Worm (Caenorhabditis elegans): ENCODE data around the gene snu-66.

Gene snu-66

DNA sequence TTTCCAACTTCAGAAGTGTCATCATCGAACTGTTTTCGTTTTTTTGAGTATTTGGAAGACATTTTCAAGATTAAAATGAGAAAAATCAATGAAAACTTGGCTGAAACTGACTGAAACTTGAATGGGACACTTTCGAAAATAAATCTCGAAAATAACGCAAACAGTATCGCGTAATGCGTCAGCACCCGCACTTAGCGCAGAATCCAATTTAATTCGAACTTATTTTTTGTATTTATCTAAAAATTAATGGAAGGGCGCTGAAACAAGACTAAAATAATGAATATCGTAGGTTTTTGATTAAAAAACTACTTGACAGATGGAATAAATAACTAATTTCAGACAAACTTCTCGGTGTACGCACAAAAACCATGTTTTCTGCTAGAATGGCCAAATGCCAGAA, at the start of gene snu-66, which contains the start of gene ints-9:
TSS of gene snu-66 (minus strand) at position 108 of the 400 bp plus-strand sequence.
TSS of gene ints-9 (plus strand) at position 240 of the 400 bp plus-strand sequence.
- no peak for TF ChIP-seq W03F9.2 (tag; optimal IDR thresholded peaks at IDR 0.05)
- no peak for TF ChIP-seq him-1 (tag; optimal IDR thresholded peaks at IDR 0.05)
- no peak for TF ChIP-seq dao-5 (tag; optimal IDR thresholded peaks at IDR 0.05)

DNA sequence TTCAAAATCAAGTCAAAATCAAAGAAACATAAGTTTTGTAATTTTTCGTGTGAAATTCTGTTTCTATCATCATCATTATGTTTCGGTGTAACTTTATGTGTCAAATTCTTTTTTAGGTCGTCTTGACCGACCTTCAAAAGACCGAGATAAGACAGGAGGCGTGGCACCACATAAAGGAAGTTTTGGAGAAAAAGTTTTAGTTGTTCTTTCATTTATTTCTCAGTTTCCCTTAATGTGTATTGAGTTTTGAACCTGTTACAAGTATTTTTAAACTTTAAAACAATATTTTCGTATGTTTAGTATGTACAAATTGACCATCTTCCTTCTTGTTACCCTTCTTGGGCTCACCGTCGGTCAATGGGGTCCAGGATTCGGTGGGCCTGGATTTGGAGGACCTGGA, 49.2 kb upstream of the snu-66 start, which contains the start of gene grsp-4:
TSS of gene grsp-4 (plus strand) at position 301 of the 400 bp plus-strand sequence.
- TF ChIP-seq W03F9.2 (tag; optimal IDR thresholded peaks at IDR 0.05) (no peak), him-1 (tag; optimal IDR thresholded peaks at IDR 0.05) (no peak), dao-5 (tag; optimal IDR thresholded peaks at IDR 0.05) (no peak)

DNA sequence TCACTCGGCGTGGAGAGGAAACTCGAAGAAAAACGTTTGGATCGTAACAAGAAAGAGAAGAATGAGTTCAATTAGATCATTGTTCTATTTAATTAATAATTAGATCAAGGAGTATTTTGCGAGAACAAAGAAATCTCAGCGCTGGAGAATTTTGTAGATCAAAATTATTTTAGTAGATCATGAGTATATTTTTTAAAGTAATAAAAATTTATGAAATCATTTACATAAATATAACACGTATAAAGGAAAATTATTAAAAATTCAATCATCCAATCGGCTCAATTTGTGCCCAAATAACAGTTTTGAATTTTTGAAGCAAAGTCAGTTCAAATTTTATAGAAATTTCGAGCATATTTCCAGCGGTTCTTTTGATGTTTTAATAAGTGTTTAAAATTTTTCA, 48.7 kb upstream of the snu-66 start, which contains the start of gene C50E3.13:
TSS of gene C50E3.13 (minus strand) at position 101 of the 400 bp plus-strand sequence.
- TF ChIP-seq dao-5 (tag; optimal IDR thresholded peaks at IDR 0.05) = no peak
- TF ChIP-seq him-1 (tag; optimal IDR thresholded peaks at IDR 0.05) = no peak
- no peak for TF ChIP-seq W03F9.2 (tag; optimal IDR thresholded peaks at IDR 0.05)

ce11 chrV:7622011-7622465, 46.6 kb upstream of the snu-66 start, which contains the start of gene C50E3.12:
Gene C50E3.12, minus strand, starts transcription at chrV:7622061.
- no peak for TF ChIP-seq him-1 (tag; optimal IDR thresholded peaks at IDR 0.05)

DNA sequence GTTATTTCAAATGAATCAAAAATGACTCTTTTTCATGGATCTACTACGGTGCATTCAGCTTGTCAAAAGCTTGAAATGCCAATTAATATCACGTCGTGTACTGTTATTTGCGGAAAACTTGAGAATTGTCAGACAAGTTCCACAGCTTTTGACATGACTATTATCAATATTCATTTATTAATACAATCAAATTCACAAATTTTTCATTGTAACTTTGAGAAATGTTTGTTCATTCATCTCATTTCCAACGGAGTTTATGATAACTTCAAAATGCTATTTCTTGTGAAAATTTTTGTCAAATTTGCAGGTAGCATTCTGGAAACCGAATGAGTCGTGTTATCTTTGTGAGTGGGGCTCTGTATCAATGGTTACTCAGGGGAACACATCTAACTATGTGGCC, 42.6 kb upstream of the snu-66 start, which contains the start of gene C50E3.15:
TSS of gene C50E3.15 (plus strand) at position 301 of the 400 bp plus-strand sequence.
- TF ChIP-seq W03F9.2 (tag; optimal IDR thresholded peaks at IDR 0.05) = no peak
- no peak for TF ChIP-seq dao-5 (tag; optimal IDR thresholded peaks at IDR 0.05)
- TF ChIP-seq him-1 (tag; optimal IDR thresholded peaks at IDR 0.05) = no peak

DNA sequence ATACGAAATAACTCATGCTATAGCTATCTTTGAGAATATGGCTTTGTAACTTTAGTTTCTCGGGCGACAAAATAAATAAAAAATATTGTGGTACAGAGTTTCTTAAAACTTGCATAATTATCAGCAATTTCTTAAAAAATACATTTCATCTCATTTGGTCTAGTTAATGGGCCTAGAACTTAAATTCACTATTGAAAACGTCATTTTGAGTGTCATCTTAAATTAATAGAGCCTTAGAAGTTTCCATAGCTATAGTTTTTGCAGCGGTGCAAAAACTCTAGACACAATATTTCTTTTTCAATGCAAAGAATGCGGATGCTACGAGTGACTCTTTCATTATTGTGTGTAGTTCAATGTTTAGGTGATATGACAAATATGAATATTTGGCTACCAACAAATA, 36.6 kb upstream of the snu-66 start, which contains the start of gene clec-215:
TSS of gene clec-215 (plus strand) at position 301 of the 400 bp plus-strand sequence.
- TF ChIP-seq him-1 (tag; optimal IDR thresholded peaks at IDR 0.05) = no peak
- TF ChIP-seq dao-5 (tag; optimal IDR thresholded peaks at IDR 0.05) = no peak
- TF ChIP-seq W03F9.2 (tag; optimal IDR thresholded peaks at IDR 0.05) = no peak

DNA sequence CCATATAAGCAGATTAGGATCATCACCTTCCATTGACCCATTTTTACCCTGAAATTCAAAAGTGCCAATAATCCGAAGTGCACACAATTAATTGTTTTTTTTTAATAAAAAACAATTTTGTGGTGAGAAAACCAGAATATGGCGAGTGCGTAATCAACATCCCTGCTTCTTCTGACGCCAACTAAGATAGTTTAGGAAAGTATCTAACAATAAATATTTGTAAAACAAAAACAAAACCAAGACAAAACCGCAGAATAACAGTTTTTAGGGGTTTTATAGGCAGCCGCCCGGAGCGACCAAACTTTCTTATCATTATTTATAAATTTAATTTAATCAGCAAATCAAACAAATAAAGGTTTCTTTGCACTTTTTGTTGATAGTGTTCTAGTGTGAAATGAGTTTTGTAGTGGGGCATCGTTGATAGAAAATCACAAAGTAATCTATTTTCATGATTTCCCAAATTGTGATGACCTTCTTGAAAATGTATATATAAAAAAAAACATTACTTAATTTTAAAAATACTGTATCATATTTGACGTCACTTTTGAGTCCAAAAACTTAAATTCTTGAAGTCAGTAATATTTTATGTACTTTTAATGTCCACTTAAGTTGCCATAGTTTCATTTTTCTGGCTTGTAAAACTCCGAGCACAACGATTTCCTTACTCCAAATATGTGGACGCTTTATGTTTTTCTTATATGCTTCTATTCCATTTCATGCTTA, 34.4 kb upstream of the snu-66 start, which contains the start of the genes folt-3 and clec-214:
TSS of gene folt-3 (minus strand) at position 51 of the 723 bp plus-strand sequence.
TSS of gene clec-214 (plus strand) at position 673 of the 723 bp plus-strand sequence.
- TF ChIP-seq dao-5 (tag; optimal IDR thresholded peaks at IDR 0.05) = no peak
- no peak for TF ChIP-seq him-1 (tag; optimal IDR thresholded peaks at IDR 0.05)
- no peak for TF ChIP-seq W03F9.2 (tag; optimal IDR thresholded peaks at IDR 0.05)

- no peak for TF ChIP-seq W03F9.2 (tag; optimal IDR thresholded peaks at IDR 0.05)
These were observed 29.4 kb upstream of the snu-66 start, which contains the start of gene clec-213 for ce11 chrV:7604858-7605257. Gene clec-213, plus strand, starts transcription at chrV:7605158.

DNA sequence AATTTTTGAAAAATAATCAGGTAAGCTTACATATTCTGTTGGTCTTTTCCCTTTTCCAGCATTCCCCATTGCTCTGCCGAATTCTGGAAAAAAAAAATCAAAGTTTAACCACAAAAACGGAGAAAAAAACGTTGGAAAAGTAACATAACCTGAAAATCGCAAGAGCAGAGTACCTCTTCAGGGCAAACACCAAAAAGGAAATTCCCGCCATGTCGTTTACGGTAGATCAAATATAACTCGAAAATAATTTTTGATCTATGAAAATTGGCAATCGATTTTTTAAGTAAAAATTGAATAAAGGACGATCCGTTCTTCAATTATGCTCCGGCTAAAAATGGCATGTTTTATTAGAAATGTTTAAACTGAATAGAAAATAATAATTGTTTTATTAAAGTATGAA, 27.9 kb upstream of the snu-66 start, which contains the start of gene C50E3.11:
TSS of gene C50E3.11 (minus strand) at position 83 of the 400 bp plus-strand sequence.
- no peak for TF ChIP-seq W03F9.2 (tag; optimal IDR thresholded peaks at IDR 0.05)
- no peak for TF ChIP-seq dao-5 (tag; optimal IDR thresholded peaks at IDR 0.05)
- TF ChIP-seq him-1 (tag; optimal IDR thresholded peaks at IDR 0.05) = no peak

DNA sequence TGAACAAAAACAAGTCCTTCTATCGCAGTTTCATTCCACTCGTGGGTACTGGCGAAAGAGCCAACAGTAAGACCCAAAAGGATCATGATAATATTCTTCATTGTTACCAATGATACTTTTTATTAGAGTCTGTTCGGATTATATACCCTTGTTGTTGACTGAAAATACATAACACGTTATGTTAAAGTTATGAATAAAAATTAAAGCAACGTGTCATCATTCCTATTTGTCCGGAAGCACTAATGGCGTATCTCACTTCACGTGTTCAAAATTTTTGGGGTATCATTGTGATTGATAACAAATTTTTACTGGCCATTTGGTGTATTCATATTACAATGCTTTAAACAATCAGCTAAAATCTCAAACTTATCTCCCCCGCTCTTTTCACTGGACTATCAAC, 26.0 kb upstream of the snu-66 start, which contains the start of gene scl-26:
TSS of gene scl-26 (minus strand) at position 101 of the 400 bp plus-strand sequence.
- TF ChIP-seq dao-5 (tag; optimal IDR thresholded peaks at IDR 0.05) = no peak
- no peak for TF ChIP-seq W03F9.2 (tag; optimal IDR thresholded peaks at IDR 0.05)
- no peak for TF ChIP-seq him-1 (tag; optimal IDR thresholded peaks at IDR 0.05)

DNA sequence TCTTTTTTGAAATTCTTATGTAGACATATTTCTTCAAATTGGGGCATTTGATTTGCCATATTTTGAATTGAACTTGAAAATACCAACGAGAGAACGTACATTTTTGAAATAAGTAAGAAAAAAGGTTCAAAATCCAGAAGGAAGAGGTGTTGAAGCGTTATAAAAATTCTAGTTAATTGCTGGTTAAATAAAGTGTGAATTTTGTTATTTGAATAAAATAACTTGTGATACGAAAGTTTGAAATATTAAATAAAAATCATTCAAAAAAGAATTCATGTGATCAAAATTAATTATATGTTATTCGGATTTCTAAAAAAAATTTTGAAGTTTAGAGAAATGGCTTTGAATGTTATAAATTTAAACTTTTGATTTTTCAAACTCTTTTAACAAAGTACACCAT, 24.7 kb upstream of the snu-66 start, which contains the start of gene C50E3.9:
TSS of gene C50E3.9 (minus strand) at position 101 of the 400 bp plus-strand sequence.
- TF ChIP-seq him-1 (tag; optimal IDR thresholded peaks at IDR 0.05) (no peak), dao-5 (tag; optimal IDR thresholded peaks at IDR 0.05) (no peak), W03F9.2 (tag; optimal IDR thresholded peaks at IDR 0.05) (no peak)

ce11 chrV:7598269-7598668, 22.8 kb upstream of the snu-66 start, which contains the start of gene C50E3.7:
Gene C50E3.7, minus strand, starts transcription at chrV:7598369.
- TF ChIP-seq him-1 (tag; optimal IDR thresholded peaks at IDR 0.05) (no peak), W03F9.2 (tag; optimal IDR thresholded peaks at IDR 0.05) (no peak), dao-5 (tag; optimal IDR thresholded peaks at IDR 0.05) (no peak)

- TF ChIP-seq him-1 (tag; optimal IDR thresholded peaks at IDR 0.05) (no peak), W03F9.2 (tag; optimal IDR thresholded peaks at IDR 0.05) (no peak), dao-5 (tag; optimal IDR thresholded peaks at IDR 0.05) (no peak)
These were observed 19.7 kb upstream of the snu-66 start for ce11 chrV:7595132-7595531.

DNA sequence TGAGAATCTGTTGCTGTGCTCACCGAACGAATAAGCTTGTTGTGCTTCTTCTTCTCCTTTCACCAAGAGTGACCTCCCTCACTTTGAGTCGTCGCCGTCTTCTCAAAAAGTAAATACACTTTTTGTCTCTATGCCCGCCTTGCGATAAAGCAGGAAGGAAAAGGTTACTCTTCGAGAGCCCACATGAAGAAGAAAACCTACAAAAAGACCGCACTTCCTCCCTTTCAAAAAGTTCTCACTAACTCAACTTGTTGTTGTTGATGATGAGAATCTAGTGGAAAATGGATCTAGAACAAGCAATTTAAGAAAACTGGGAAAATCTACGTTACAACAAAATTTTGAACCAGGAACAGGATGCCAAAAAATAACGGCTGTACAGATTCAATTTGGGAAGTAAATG, 15.0 kb upstream of the snu-66 start, which contains the start of gene C50E3.6:
TSS of gene C50E3.6 (minus strand) at position 101 of the 400 bp plus-strand sequence.
- no peak for TF ChIP-seq dao-5 (tag; optimal IDR thresholded peaks at IDR 0.05)

Data from whole organism, L4/young adult.